Worm (Caenorhabditis elegans) whole organism, late embryonic: ENCODE results near the gene clu-1.
A peak's percentile ranks its signal among the peaks of the same experiment; 100 is the strongest.

Source experiments
- C38D4.7 ChIP-seq: fragments of 200-800 bp; sonication (Bioruptor generic); optimal IDR thresholded peaks from 2 replicates; lab custom pipeline; 2018; ENCODE audit warnings: mild to moderate bottlenecking, missing genetic modification characterization, moderate library complexity, missing compliant biosample characterization
- F13H6.1 ChIP-seq: sonication (generic microtip); optimal IDR thresholded peaks from 2 replicates; lab custom pipeline; 2016; ENCODE audit warnings: missing genetic modification characterization, missing compliant biosample characterization
- K02D7.2 ChIP-seq: sonication (generic microtip); optimal IDR thresholded peaks from 2 replicates; lab custom pipeline; 2017; ENCODE audit warnings: mild to moderate bottlenecking, missing genetic modification characterization, missing compliant biosample characterization
- ahr-1 ChIP-seq: sonication (generic microtip); optimal IDR thresholded peaks from 2 replicates; lab custom pipeline; 2016; ENCODE audit warnings: missing genetic modification characterization, missing compliant biosample characterization
- ama-1 ChIP-seq: fragments of 150-350 bp; optimal IDR thresholded peaks from 2 replicates; lab custom pipeline; 2014
- ceh-14 ChIP-seq: sonication (generic microtip); optimal IDR thresholded peaks from 2 replicates; lab custom pipeline; 2016; ENCODE audit warnings: missing genotype, missing genetic modification characterization, missing compliant biosample characterization
- ceh-18 ChIP-seq: sonication (generic microtip); optimal IDR thresholded peaks from 2 replicates; lab custom pipeline; 2016; ENCODE audit warnings: missing genetic modification characterization, missing compliant biosample characterization
- ceh-19 ChIP-seq: fragments of 200-800 bp; sonication (Bioruptor generic); optimal IDR thresholded peaks from 2 replicates; lab custom pipeline; 2018; ENCODE audit warnings: mild to moderate bottlenecking, missing genetic modification characterization, missing compliant biosample characterization
- ceh-2 ChIP-seq: sonication (generic microtip); optimal IDR thresholded peaks from 2 replicates; lab custom pipeline; 2016; ENCODE audit warnings: missing genotype, missing genetic modification characterization, missing compliant biosample characterization
- ceh-22 ChIP-seq: sonication (generic microtip); optimal IDR thresholded peaks from 2 replicates; lab custom pipeline; 2017; ENCODE audit warnings: missing biosample characterization, missing genetic modification characterization
- ceh-24 ChIP-seq: sonication (generic microtip); optimal IDR thresholded peaks from 2 replicates; lab custom pipeline; 2016; ENCODE audit warnings: mild to moderate bottlenecking, missing genetic modification characterization, missing compliant biosample characterization
- ceh-30 ChIP-seq: fragments of 150-350 bp; optimal IDR thresholded peaks from 2 replicates; lab custom pipeline; 2014; ENCODE audit warnings: missing biosample characterization, missing genetic modification characterization
- ceh-31 ChIP-seq: sonication (generic microtip); optimal IDR thresholded peaks from 2 replicates; lab custom pipeline; 2016; ENCODE audit warnings: missing genetic modification characterization, missing compliant biosample characterization
- ceh-9 ChIP-seq: sonication (generic microtip); optimal IDR thresholded peaks from 2 replicates; lab custom pipeline; 2016; ENCODE audit warnings: mild to moderate bottlenecking, missing genetic modification characterization, inconsistent platforms, missing compliant biosample characterization
- che-1 ChIP-seq: sonication (generic microtip); optimal IDR thresholded peaks from 2 replicates; lab custom pipeline; 2016; ENCODE audit warnings: mild to moderate bottlenecking, missing genetic modification characterization, missing compliant biosample characterization
- elt-4 ChIP-seq: sonication (generic microtip); optimal IDR thresholded peaks from 2 replicates; lab custom pipeline; 2016; ENCODE audit warnings: missing genetic modification characterization, missing compliant biosample characterization
- ets-4 ChIP-seq: sonication (generic microtip); optimal IDR thresholded peaks from 2 replicates; lab custom pipeline; 2016; ENCODE audit warnings: missing genetic modification characterization, missing compliant biosample characterization
- eyg-1 ChIP-seq: sonication (generic microtip); optimal IDR thresholded peaks from 2 replicates; lab custom pipeline; 2016; ENCODE audit warnings: missing genotype, missing genetic modification characterization, missing compliant biosample characterization
- fkh-10 ChIP-seq: fragments of 150-350 bp; optimal IDR thresholded peaks from 2 replicates; lab custom pipeline; 2014; ENCODE audit warnings: missing biosample characterization, missing genetic modification reagents, missing genetic modification characterization
- gmeb-2 ChIP-seq: sonication (generic microtip); optimal IDR thresholded peaks from 2 replicates; lab custom pipeline; 2016; ENCODE audit warnings: missing genetic modification characterization, inconsistent platforms, missing compliant biosample characterization
- hlh-13 ChIP-seq: fragments of 200-800 bp; sonication (Bioruptor generic); optimal IDR thresholded peaks from 2 replicates; lab custom pipeline; 2018; ENCODE audit warnings: mild to moderate bottlenecking, missing genetic modification characterization, missing compliant biosample characterization
- hlh-15 ChIP-seq: sonication (generic microtip); optimal IDR thresholded peaks from 2 replicates; lab custom pipeline; 2016; ENCODE audit warnings: missing genetic modification characterization, missing compliant biosample characterization
- hlh-30 ChIP-seq: sonication (generic microtip); optimal IDR thresholded peaks from 2 replicates; lab custom pipeline; 2017; ENCODE audit warnings: antibody characterized with exemption, missing genetic modification characterization, missing compliant biosample characterization; ENCODE audit not compliant: insufficient read depth
- hlh-8 ChIP-seq: sonication (generic microtip); optimal IDR thresholded peaks from 2 replicates; lab custom pipeline; 2016; ENCODE audit warnings: missing genotype, missing genetic modification characterization, missing compliant biosample characterization
- lin-11 ChIP-seq: fragments of 200-800 bp; sonication (Bioruptor generic); optimal IDR thresholded peaks from 2 replicates; lab custom pipeline; 2018; ENCODE audit warnings: mild to moderate bottlenecking, missing genetic modification characterization, missing compliant biosample characterization
- mec-3 ChIP-seq: sonication (generic microtip); optimal IDR thresholded peaks from 2 replicates; lab custom pipeline; 2016; ENCODE audit warnings: borderline replicate concordance, missing genetic modification characterization, missing compliant biosample characterization
- nfya-1 ChIP-seq: sonication (generic microtip); optimal IDR thresholded peaks from 2 replicates; lab custom pipeline; 2017; ENCODE audit warnings: missing genetic modification characterization, mild to moderate bottlenecking, missing compliant biosample characterization, antibody characterized with exemption, moderate library complexity
- nhr-11 ChIP-seq: fragments of 150-350 bp; optimal IDR thresholded peaks from 2 replicates; lab custom pipeline; 2014; ENCODE audit warnings: missing biosample characterization, missing genetic modification characterization
- nhr-232 ChIP-seq: sonication (generic microtip); optimal IDR thresholded peaks from 2 replicates; lab custom pipeline; 2016; ENCODE audit warnings: missing genetic modification characterization, missing compliant biosample characterization
- npax-4 ChIP-seq: sonication (generic microtip); optimal IDR thresholded peaks from 2 replicates; lab custom pipeline; 2016; ENCODE audit warnings: missing genetic modification characterization, missing compliant biosample characterization
- pag-3 ChIP-seq: sonication (generic microtip); optimal IDR thresholded peaks from 2 replicates; lab custom pipeline; 2016; ENCODE audit warnings: missing compliant biosample characterization, missing genetic modification characterization, borderline replicate concordance
- pax-1 ChIP-seq: fragments of 150-350 bp; optimal IDR thresholded peaks from 2 replicates; lab custom pipeline; 2014; ENCODE audit warnings: missing biosample characterization, missing genetic modification characterization
- pha-2 ChIP-seq: sonication (generic microtip); optimal IDR thresholded peaks from 2 replicates; lab custom pipeline; 2017; ENCODE audit warnings: mild to moderate bottlenecking, missing genetic modification characterization, missing compliant biosample characterization
- pqm-1 ChIP-seq: sonication (generic microtip); optimal IDR thresholded peaks from 2 replicates; lab custom pipeline; 2016; ENCODE audit warnings: missing genetic modification characterization, missing compliant biosample characterization
- ref-2 ChIP-seq: sonication (generic microtip); optimal IDR thresholded peaks from 2 replicates; lab custom pipeline; 2016; ENCODE audit warnings: missing genetic modification characterization, missing compliant biosample characterization
- rnt-1 ChIP-seq: sonication (generic microtip); optimal IDR thresholded peaks from 2 replicates; lab custom pipeline; 2016; ENCODE audit warnings: missing genetic modification characterization, missing compliant biosample characterization
- sox-2 ChIP-seq: fragments of 200-800 bp; sonication (Bioruptor generic); IDR thresholded peaks from 2 replicates; pipeline ENCODE4 v1.3.6; 2022; ENCODE audit warnings: missing genetic modification reagents, missing genetic modification characterization, missing compliant biosample characterization
- sox-4 ChIP-seq: sonication (generic microtip); optimal IDR thresholded peaks from 2 replicates; lab custom pipeline; 2017; ENCODE audit warnings: mild to moderate bottlenecking, missing genetic modification characterization, inconsistent platforms, missing compliant biosample characterization
- tbx-7 ChIP-seq: sonication (generic microtip); optimal IDR thresholded peaks from 2 replicates; lab custom pipeline; 2016; ENCODE audit warnings: missing genotype, missing genetic modification characterization, missing compliant biosample characterization
- unc-3 ChIP-seq, 2 experiments: fragments of 200-800 bp in 1 of 2; sonication (Bioruptor generic) in 1 of 2; sonication (generic microtip) in 1 of 2; conservative IDR thresholded peaks in 1 of 2; optimal IDR thresholded peaks in 1 of 2; 2 replicates each; pipeline versions ENCODE4 v1.3.6 to Lab custom; 2016 to 2022; ENCODE audit warnings: missing compliant biosample characterization in 2 of 2, missing genetic modification characterization in 2 of 2, missing genetic modification reagents in 1 of 2
- unc-42 ChIP-seq: sonication (generic microtip); optimal IDR thresholded peaks from 2 replicates; lab custom pipeline; 2016; ENCODE audit warnings: missing genotype, missing genetic modification characterization, missing compliant biosample characterization
- unc-55 ChIP-seq: sonication (generic microtip); optimal IDR thresholded peaks from 2 replicates; lab custom pipeline; 2017; ENCODE audit warnings: missing biosample characterization, missing genetic modification reagents, missing genetic modification characterization
- ztf-16 ChIP-seq: sonication (generic microtip); optimal IDR thresholded peaks from 2 replicates; lab custom pipeline; 2017; ENCODE audit warnings: missing genetic modification characterization, missing compliant biosample characterization

clu-1 gene

DNA sequence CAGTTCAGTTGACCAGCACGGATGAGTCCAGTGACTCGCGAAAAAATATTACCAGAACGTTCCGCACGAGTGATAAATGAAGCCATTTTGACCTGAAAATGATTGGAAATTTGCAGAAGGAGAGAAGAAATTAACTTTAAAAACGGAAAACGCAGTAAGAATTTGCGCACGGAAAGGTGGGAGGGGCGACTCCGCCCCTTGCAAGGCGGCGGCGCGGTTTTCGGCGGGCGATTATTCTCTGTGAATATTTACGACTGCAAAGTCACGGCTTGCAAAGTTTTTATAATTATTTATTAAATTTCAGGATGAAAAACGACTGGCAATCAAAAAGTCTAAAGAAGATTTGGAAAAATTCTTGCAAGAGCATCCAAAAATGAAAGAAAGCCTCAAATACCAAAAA lies 2.3 kb upstream of the clu-1 start, which contains the start of gene mrps-23:
Gene mrps-23 (minus strand): TSS at position 92 of the 400 bp plus-strand sequence.
- TF ChIP-seq pqm-1 (tag; lab: Kevin White, UChicago): no peak
- TF ChIP-seq sox-2 (GFP tag; lab: Robert Waterston, UW): no peak
- TF ChIP-seq hlh-15 (tag; lab: Kevin White, UChicago): no peak
- no peak for TF ChIP-seq ceh-14
- no peak for TF ChIP-seq pha-2
- TF ChIP-seq ceh-19: no peak
- no peak for TF ChIP-seq elt-4 (tag; lab: Kevin White, UChicago)
- peak; percentile 16 for TF ChIP-seq ceh-18 (tag; lab: Kevin White, UChicago)
- no peak for TF ChIP-seq tbx-7 (tag; lab: Kevin White, UChicago)
- no peak for TF ChIP-seq lin-11 (tag; lab: Kevin White, UChicago)
- peak; percentile 6 for TF ChIP-seq unc-42 (tag; lab: Kevin White, UChicago)
- TF ChIP-seq K02D7.2 (tag; lab: Kevin White, UChicago): no peak
- peak; percentile 11 for TF ChIP-seq nfya-1 (tag; lab: Kevin White, UChicago)
- TF ChIP-seq ceh-31 (tag; lab: Kevin White, UChicago): no peak
- no peak for TF ChIP-seq nhr-232
- no peak for TF ChIP-seq ceh-24 (tag; lab: Kevin White, UChicago)
- no peak for TF ChIP-seq mec-3 (tag; lab: Kevin White, UChicago)

DNA sequence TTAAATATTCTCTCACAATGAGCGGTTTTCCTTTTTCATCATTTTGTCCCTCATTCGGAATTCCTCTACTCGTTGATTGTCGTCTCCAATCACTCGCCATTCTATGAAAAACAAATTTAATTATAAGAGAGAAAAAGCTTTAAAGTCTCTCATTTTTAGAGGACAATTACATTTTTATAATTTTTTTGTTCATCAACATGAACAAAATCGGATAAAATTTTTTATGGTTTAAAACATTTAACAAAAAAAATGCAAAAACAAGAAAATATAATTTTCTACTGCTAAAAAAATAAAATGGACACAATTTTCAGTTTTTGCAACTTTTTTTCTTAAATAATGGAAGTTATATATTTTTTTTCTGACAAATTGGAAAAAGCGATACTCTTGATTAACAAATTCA lies 5.1 kb downstream of the clu-1 start, which contains the start of gene F55H2.7:
Gene F55H2.7 (minus strand): TSS at position 101 of the 400 bp plus-strand sequence.
- TF ChIP-seq sox-2 (GFP tag; lab: Robert Waterston, UW) (no peak), F13H6.1 (no peak), che-1 (tag; lab: Kevin White, UChicago) (no peak), ama-1 (lab: Kevin White, UChicago) (no peak), hlh-13 (GFP tag; lab: Kevin White, UChicago) (no peak), pqm-1 (tag; lab: Kevin White, UChicago) (no peak), mec-3 (tag; lab: Kevin White, UChicago) (no peak), gmeb-2 (tag; lab: Kevin White, UChicago) (no peak), tbx-7 (tag; lab: Kevin White, UChicago) (no peak), ceh-24 (tag; lab: Kevin White, UChicago) (no peak), ceh-30 (no peak), nhr-11 (tag; lab: Kevin White, UChicago) (no peak), unc-3 (GFP tag; conservative IDR thresholded peaks at IDR 0.05; lab: Robert Waterston, UW) (no peak), unc-3 (tag; optimal IDR thresholded peaks at IDR 0.05; lab: Kevin White, UChicago) (no peak), elt-4 (tag; lab: Kevin White, UChicago) (no peak), ceh-9 (tag; lab: Kevin White, UChicago) (no peak), fkh-10 (GFP tag; lab: Kevin White, UChicago) (no peak), ceh-2 (tag; lab: Kevin White, UChicago) (no peak), unc-55 (GFP tag; lab: Kevin White, UChicago) (no peak), C38D4.7 (GFP tag; lab: Kevin White, UChicago) (no peak), hlh-30 (tag; lab: Kevin White, UChicago) (no peak)

DNA sequence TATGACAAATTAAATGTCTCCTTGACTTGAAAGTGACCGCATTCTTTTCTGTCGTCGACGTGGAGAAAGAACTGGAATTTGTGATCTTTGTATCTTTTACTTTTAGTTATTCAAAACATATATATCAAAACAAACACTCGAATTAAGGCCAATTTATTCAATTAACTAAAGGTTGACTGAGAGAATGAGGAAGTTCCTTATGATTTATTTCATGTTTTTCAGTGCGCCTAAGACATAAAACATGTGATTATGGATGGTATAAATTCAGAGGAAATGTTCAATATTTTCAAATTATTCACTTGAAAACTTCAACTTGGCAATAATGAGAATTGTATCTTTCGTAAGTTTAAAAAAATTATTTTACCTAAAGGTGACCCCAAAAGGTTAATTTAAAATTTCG lies 7.7 kb downstream of the clu-1 start, which contains the start of gene F55H2.8:
Gene F55H2.8 (plus strand): TSS at position 301 of the 400 bp plus-strand sequence.
- TF ChIP-seq nhr-232: no peak
- TF ChIP-seq ceh-30: no peak
- TF ChIP-seq pag-3 (tag; lab: Kevin White, UChicago): no peak
- TF ChIP-seq npax-4 (tag; lab: Kevin White, UChicago): no peak
- TF ChIP-seq elt-4 (tag; lab: Kevin White, UChicago): no peak
- TF ChIP-seq C38D4.7 (GFP tag; lab: Kevin White, UChicago): no peak
- TF ChIP-seq, all 69 proteins: peak for 0

DNA sequence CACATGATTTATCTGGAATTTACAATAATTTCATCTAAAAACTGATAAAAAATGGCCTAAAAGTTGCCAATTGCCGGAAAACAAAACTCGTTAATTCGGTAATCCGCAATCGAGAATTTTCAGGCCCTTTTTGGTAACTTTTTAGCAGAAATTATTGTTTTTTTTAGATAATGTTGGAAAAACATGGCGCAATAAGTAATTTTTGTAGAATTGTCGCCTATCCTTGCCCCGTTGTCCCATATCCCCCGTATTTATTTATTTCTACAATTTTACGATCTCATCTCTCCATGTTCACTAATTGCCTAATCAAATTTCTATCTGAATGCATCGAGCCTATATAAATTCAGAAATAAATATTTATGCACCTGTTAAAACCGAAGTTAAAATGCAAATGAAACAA lies 8.3 kb downstream of the clu-1 start:
- no peak for TF ChIP-seq hlh-15 (tag; lab: Kevin White, UChicago)
- no peak for TF ChIP-seq ceh-22 (tag; lab: Kevin White, UChicago)
- no peak for TF ChIP-seq elt-4 (tag; lab: Kevin White, UChicago)
- no peak for TF ChIP-seq unc-3 (GFP tag; conservative IDR thresholded peaks at IDR 0.05; lab: Robert Waterston, UW)
- no peak for TF ChIP-seq unc-3 (tag; optimal IDR thresholded peaks at IDR 0.05; lab: Kevin White, UChicago)
- no peak for TF ChIP-seq ets-4 (tag; lab: Kevin White, UChicago)
- no peak for TF ChIP-seq ahr-1 (tag; lab: Kevin White, UChicago)
- TF ChIP-seq ztf-16 (tag; lab: Kevin White, UChicago): no peak
- no peak for TF ChIP-seq rnt-1 (tag; lab: Kevin White, UChicago)
- TF ChIP-seq C38D4.7 (GFP tag; lab: Kevin White, UChicago): no peak
- TF ChIP-seq pax-1 (tag; lab: Kevin White, UChicago): no peak
- no peak for TF ChIP-seq sox-4 (tag; lab: Kevin White, UChicago)
- no peak for TF ChIP-seq nfya-1 (tag; lab: Kevin White, UChicago)
- no peak for TF ChIP-seq ceh-24 (tag; lab: Kevin White, UChicago)
- no peak for TF ChIP-seq ref-2 (tag; lab: Kevin White, UChicago)
- no peak for TF ChIP-seq ceh-18 (tag; lab: Kevin White, UChicago)
- TF ChIP-seq hlh-8: no peak
- no peak for TF ChIP-seq eyg-1
- no peak for TF ChIP-seq ceh-2 (tag; lab: Kevin White, UChicago)
